Fruit fly (Drosophila melanogaster): ENCODE results near the gene Pgant5.

Gene Pgant5

dm6 chr2L:5050825-5051224, 42.6 kb downstream of the Pgant5 start, which contains the start of gene CG9121:
TSS of gene CG9121 (minus strand) at chr2L:5051062.
- TF ChIP-seq CG7045 (GFP tag; optimal IDR thresholded peaks at IDR 0.05) (no peak), bab1 (GFP tag; optimal IDR thresholded peaks at IDR 0.05) (no peak), cnc (optimal IDR thresholded peaks at IDR 0.05) (no peak), ovo (GFP tag; optimal IDR thresholded peaks at IDR 0.05) (no peak), Clk (GFP tag; optimal IDR thresholded peaks at IDR 0.05) (no peak), CG11617 (GFP tag; optimal IDR thresholded peaks at IDR 0.05) (no peak), kay (GFP tag; ENCODE audit: borderline replicate concordance) (no peak), cic (GFP tag; optimal IDR thresholded peaks at IDR 0.05) (no peak), Crg-1 (GFP tag; optimal IDR thresholded peaks at IDR 0.05) (no peak), CG14711 (tag; optimal IDR thresholded peaks at IDR 0.05) (no peak), Hr96 (GFP tag; optimal IDR thresholded peaks at IDR 0.05) (no peak), CG7101 (tag; optimal IDR thresholded peaks at IDR 0.05) (no peak), pad (GFP tag; optimal IDR thresholded peaks at IDR 0.05) (no peak)

- no peak for TF ChIP-seq toe (GFP tag; optimal IDR thresholded peaks at IDR 0.05)
- TF ChIP-seq CG1620 (GFP tag; optimal IDR thresholded peaks at IDR 0.05), result no peak
- TF ChIP-seq bab1 (GFP tag; optimal IDR thresholded peaks at IDR 0.05), result no peak
- no peak for TF ChIP-seq CG11617 (GFP tag; optimal IDR thresholded peaks at IDR 0.05)
- no peak for TF ChIP-seq CG7101 (tag; optimal IDR thresholded peaks at IDR 0.05)
- no peak for TF ChIP-seq pad (GFP tag; optimal IDR thresholded peaks at IDR 0.05)
- no peak for TF ChIP-seq kay (GFP tag; ENCODE audit: borderline replicate concordance)
- no peak for TF ChIP-seq tj (GFP tag; optimal IDR thresholded peaks at IDR 0.05)
- no peak for TF ChIP-seq CG14711 (tag; optimal IDR thresholded peaks at IDR 0.05)
- TF ChIP-seq CG33017 (tag; optimal IDR thresholded peaks at IDR 0.05), result no peak
- TF ChIP-seq cic (GFP tag; optimal IDR thresholded peaks at IDR 0.05), result no peak
- TF ChIP-seq ovo (GFP tag; optimal IDR thresholded peaks at IDR 0.05), result no peak
- TF ChIP-seq CG7045 (GFP tag; optimal IDR thresholded peaks at IDR 0.05), result no peak
- TF ChIP-seq Mnt (GFP tag; optimal IDR thresholded peaks at IDR 0.05), result no peak
- TF ChIP-seq Hr96 (GFP tag; optimal IDR thresholded peaks at IDR 0.05), result no peak
- TF ChIP-seq Clk (GFP tag; optimal IDR thresholded peaks at IDR 0.05), result no peak
- no peak for TF ChIP-seq cnc (optimal IDR thresholded peaks at IDR 0.05)
- TF ChIP-seq CG12768 (GFP tag; optimal IDR thresholded peaks at IDR 0.05), result no peak
Measured at dm6 chr2L:5049974-5050373, 43.4 kb downstream of the Pgant5 start.

- TF ChIP-seq CG33017 (tag; optimal IDR thresholded peaks at IDR 0.05) (no peak), Hr96 (GFP tag; optimal IDR thresholded peaks at IDR 0.05) (no peak), kay (GFP tag; ENCODE audit: borderline replicate concordance) (no peak), tj (GFP tag; optimal IDR thresholded peaks at IDR 0.05) (no peak), CG1620 (GFP tag; optimal IDR thresholded peaks at IDR 0.05) (no peak), CG12768 (GFP tag; optimal IDR thresholded peaks at IDR 0.05) (no peak), CG7101 (tag; optimal IDR thresholded peaks at IDR 0.05) (no peak), bab1 (GFP tag; optimal IDR thresholded peaks at IDR 0.05) (no peak), CG11617 (GFP tag; optimal IDR thresholded peaks at IDR 0.05) (no peak), CG14711 (tag; optimal IDR thresholded peaks at IDR 0.05) (no peak), CG7045 (GFP tag; optimal IDR thresholded peaks at IDR 0.05) (no peak), Crg-1 (GFP tag; optimal IDR thresholded peaks at IDR 0.05) (no peak), cic (GFP tag; optimal IDR thresholded peaks at IDR 0.05) (no peak), cnc (optimal IDR thresholded peaks at IDR 0.05) (no peak), Mnt (GFP tag; optimal IDR thresholded peaks at IDR 0.05) (no peak), toe (GFP tag; optimal IDR thresholded peaks at IDR 0.05) (no peak), CG5204 (GFP tag; optimal IDR thresholded peaks at IDR 0.05) (no peak)
Measured at dm6 chr2L:5046261-5046660, 47.1 kb downstream of the Pgant5 start.

dm6 chr2L:5044892-5045619, 48.3 kb downstream of the Pgant5 start:
- TF ChIP-seq cic (GFP tag; optimal IDR thresholded peaks at IDR 0.05), result peak; percentile 13
- peak; percentile 15 for TF ChIP-seq CG5204 (GFP tag; optimal IDR thresholded peaks at IDR 0.05)
- no peak for TF ChIP-seq CG14711 (tag; optimal IDR thresholded peaks at IDR 0.05)
- peak; percentile 66 for TF ChIP-seq kay (GFP tag; ENCODE audit: borderline replicate concordance)
- TF ChIP-seq cnc (optimal IDR thresholded peaks at IDR 0.05), result no peak
- peak; percentile 18 for TF ChIP-seq pad (GFP tag; optimal IDR thresholded peaks at IDR 0.05)
- TF ChIP-seq Hr96 (GFP tag; optimal IDR thresholded peaks at IDR 0.05), result no peak
- peak; percentile 57 for TF ChIP-seq CG33017 (tag; optimal IDR thresholded peaks at IDR 0.05)
- no peak for TF ChIP-seq Clk (GFP tag; optimal IDR thresholded peaks at IDR 0.05)
- peak; percentile 58 for TF ChIP-seq ovo (GFP tag; optimal IDR thresholded peaks at IDR 0.05)
- peak; percentile 10 for TF ChIP-seq CG12768 (GFP tag; optimal IDR thresholded peaks at IDR 0.05)
- TF ChIP-seq tj (GFP tag; optimal IDR thresholded peaks at IDR 0.05), result peak; percentile 26
- TF ChIP-seq Mnt (GFP tag; optimal IDR thresholded peaks at IDR 0.05), result peak; percentile 33
- TF ChIP-seq CG7045 (GFP tag; optimal IDR thresholded peaks at IDR 0.05), result no peak
- no peak for TF ChIP-seq toe (GFP tag; optimal IDR thresholded peaks at IDR 0.05)
- TF ChIP-seq bab1 (GFP tag; optimal IDR thresholded peaks at IDR 0.05), result no peak
- peak; percentile 48 for TF ChIP-seq CG7101 (tag; optimal IDR thresholded peaks at IDR 0.05)
- TF ChIP-seq CG1620 (GFP tag; optimal IDR thresholded peaks at IDR 0.05), result peak; percentile 4
- TF ChIP-seq CG11617 (GFP tag; optimal IDR thresholded peaks at IDR 0.05), result peak; percentile 57
- peak; percentile 34 for TF ChIP-seq Crg-1 (GFP tag; optimal IDR thresholded peaks at IDR 0.05)

dm6 chr2L:5044361-5044891, 49.0 kb downstream of the Pgant5 start, which contains the start of gene CG31650:
TSS of gene CG31650 (minus strand) at chr2L:5044712.
- TF ChIP-seq Crg-1 (GFP tag; optimal IDR thresholded peaks at IDR 0.05) (no peak), CG7045 (GFP tag; optimal IDR thresholded peaks at IDR 0.05) (no peak), pad (GFP tag; optimal IDR thresholded peaks at IDR 0.05) (no peak), CG11617 (GFP tag; optimal IDR thresholded peaks at IDR 0.05) (no peak), CG5204 (GFP tag; optimal IDR thresholded peaks at IDR 0.05) (no peak), cic (GFP tag; optimal IDR thresholded peaks at IDR 0.05) (no peak), ovo (GFP tag; optimal IDR thresholded peaks at IDR 0.05) (no peak), CG12768 (GFP tag; optimal IDR thresholded peaks at IDR 0.05) (no peak), cnc (optimal IDR thresholded peaks at IDR 0.05) (no peak), toe (GFP tag; optimal IDR thresholded peaks at IDR 0.05) (no peak), CG14711 (tag; optimal IDR thresholded peaks at IDR 0.05) (no peak), tj (GFP tag; optimal IDR thresholded peaks at IDR 0.05) (no peak), CG1620 (GFP tag; optimal IDR thresholded peaks at IDR 0.05) (no peak), Mnt (GFP tag; optimal IDR thresholded peaks at IDR 0.05) (no peak)
